Fruit fly (Drosophila melanogaster) whole organism, embryonic: ENCODE measurements around the gene bma.

Source experiments
- ATbp ChIP-seq: fragments of 200-800 bp; sonication (Bioruptor generic); optimal IDR thresholded peaks from 2 replicates; lab custom pipeline; 2017; ENCODE audit warnings: missing biosample characterization, mild to moderate bottlenecking, missing genetic modification characterization, missing genetic modification reagents
- Antp ChIP-seq: fragments of 200-800 bp; sonication (Bioruptor generic); optimal IDR thresholded peaks from 3 replicates; lab custom pipeline; 2016; ENCODE audit warnings: missing biosample characterization, missing genetic modification characterization
- Atf3 ChIP-seq: fragments of 200-800 bp; sonication (Bioruptor generic); optimal IDR thresholded peaks from 3 replicates; lab custom pipeline; 2016; ENCODE audit warnings: missing biosample characterization, missing genetic modification characterization
- CG10147 ChIP-seq: fragments of 200-800 bp; sonication (Bioruptor generic); optimal IDR thresholded peaks from 2 replicates; lab custom pipeline; 2019; ENCODE audit warnings: missing biosample characterization, mild to moderate bottlenecking, missing genetic modification characterization, moderate library complexity
- CG1024 ChIP-seq: fragments of 200-800 bp; sonication (Bioruptor generic); IDR thresholded peaks from 2 replicates; pipeline ENCODE4 v1.3.6; 2022; ENCODE audit warnings: missing biosample characterization, missing genetic modification characterization
- CG10366 ChIP-seq: fragments of 200-800 bp; sonication (Bioruptor generic); IDR thresholded peaks from 2 replicates; pipeline ENCODE4 v1.3.6; 2022; ENCODE audit warnings: missing biosample characterization, missing genetic modification characterization
- CG11723 ChIP-seq: fragments of 200-800 bp; sonication (Bioruptor generic); optimal IDR thresholded peaks from 2 replicates; lab custom pipeline; 2017; ENCODE audit warnings: missing biosample characterization, mild to moderate bottlenecking, missing genetic modification characterization
- CG12071 ChIP-seq: fragments of 200-800 bp; sonication (Bioruptor generic); optimal IDR thresholded peaks from 3 replicates; lab custom pipeline; 2018; ENCODE audit warnings: missing biosample characterization, mild to moderate bottlenecking, missing genetic modification characterization
- CG12236 ChIP-seq: fragments of 200-800 bp; sonication (Bioruptor generic); optimal IDR thresholded peaks from 2 replicates; lab custom pipeline; 2016; ENCODE audit warnings: missing biosample characterization, missing genetic modification characterization
- CG12659 ChIP-seq: fragments of 200-800 bp; sonication (Bioruptor generic); optimal IDR thresholded peaks from 3 replicates; lab custom pipeline; 2017; ENCODE audit warnings: mild to moderate bottlenecking, missing biosample characterization, missing genetic modification reagents, missing genetic modification characterization
- CG16813 ChIP-seq: fragments of 200-800 bp; sonication (Bioruptor generic); IDR thresholded peaks from 3 replicates; pipeline ENCODE4 v1.3.6; 2022; ENCODE audit warnings: missing biosample characterization, missing genetic modification characterization; ENCODE audit not compliant: partially characterized antibody
- CG17912 ChIP-seq: fragments of 200-800 bp; sonication (Bioruptor generic); optimal IDR thresholded peaks from 2 replicates; lab custom pipeline; 2018; ENCODE audit warnings: missing biosample characterization, mild to moderate bottlenecking, missing genetic modification characterization
- CG18262 ChIP-seq: fragments of 200-800 bp; optimal IDR thresholded peaks from 3 replicates; lab custom pipeline; 2019; ENCODE audit warnings: missing biosample characterization, mild to moderate bottlenecking, missing genetic modification characterization, moderate library complexity
- CG2129 ChIP-seq: fragments of 200-800 bp; sonication (Bioruptor generic); IDR thresholded peaks from 2 replicates; pipeline ENCODE4 v1.3.6; 2022; ENCODE audit warnings: missing biosample characterization, missing genetic modification characterization; ENCODE audit not compliant: partially characterized antibody
- CG3995 ChIP-seq: fragments of 200-800 bp; sonication (Bioruptor generic); optimal IDR thresholded peaks from 3 replicates; lab custom pipeline; 2016; ENCODE audit warnings: missing biosample characterization, missing genetic modification characterization
- CG4282 ChIP-seq: fragments of 200-800 bp; sonication (Bioruptor generic); optimal IDR thresholded peaks from 2 replicates; lab custom pipeline; 2016; ENCODE audit warnings: missing biosample characterization, missing genetic modification characterization
- CG4617 ChIP-seq: fragments of 200-800 bp; sonication (Bioruptor generic); optimal IDR thresholded peaks from 3 replicates; lab custom pipeline; 2016; ENCODE audit warnings: missing biosample characterization, missing genetic modification characterization, borderline replicate concordance
- CG4820 ChIP-seq: fragments of 200-800 bp; sonication (Bioruptor generic); optimal IDR thresholded peaks from 3 replicates; lab custom pipeline; 2016; ENCODE audit warnings: missing biosample characterization, missing genetic modification characterization
- CG9817 ChIP-seq: fragments of 200-800 bp; sonication (Bioruptor generic); optimal IDR thresholded peaks from 2 replicates; lab custom pipeline; 2018; ENCODE audit warnings: missing biosample characterization, mild to moderate bottlenecking, missing genetic modification characterization, moderate library complexity
- CrebB ChIP-seq: fragments of 200-800 bp; sonication (Bioruptor generic); optimal IDR thresholded peaks from 3 replicates; lab custom pipeline; 2018; ENCODE audit warnings: missing biosample characterization, mild to moderate bottlenecking, missing genetic modification characterization
- D19B ChIP-seq: fragments of 200-800 bp; sonication (Bioruptor generic); optimal IDR thresholded peaks from 2 replicates; lab custom pipeline; 2017; ENCODE audit warnings: missing biosample characterization, mild to moderate bottlenecking, missing genetic modification characterization
- Doc3 ChIP-seq: fragments of 200-800 bp; sonication (Bioruptor generic); IDR thresholded peaks from 3 replicates; pipeline ENCODE4 v1.3.6; 2022; ENCODE audit warnings: missing biosample characterization, missing genetic modification characterization; ENCODE audit not compliant: partially characterized antibody
- Hr3 ChIP-seq: fragments of 200-800 bp; sonication (Bioruptor generic); optimal IDR thresholded peaks from 3 replicates; lab custom pipeline; 2016; ENCODE audit warnings: missing biosample characterization, missing genetic modification characterization
- NC2β ChIP-seq: fragments of 200-800 bp; sonication (Bioruptor generic); optimal IDR thresholded peaks from 2 replicates; lab custom pipeline; 2016; ENCODE audit warnings: missing biosample characterization, missing genetic modification characterization
- Nf-YB ChIP-seq: fragments of 200-800 bp; sonication (Bioruptor generic); optimal IDR thresholded peaks from 3 replicates; lab custom pipeline; 2019; ENCODE audit warnings: missing biosample characterization, mild to moderate bottlenecking, missing genetic modification characterization, moderate library complexity
- Scr ChIP-seq: fragments of 200-800 bp; sonication (Bioruptor generic); IDR thresholded peaks from 2 replicates; pipeline ENCODE4 v1.3.6; 2022; ENCODE audit warnings: missing biosample characterization, missing genetic modification characterization; ENCODE audit not compliant: partially characterized antibody
- Sin3A ChIP-seq: fragments of >200 bp; optimal IDR thresholded peaks from 2 replicates; lab custom pipeline; 2018
- Taf1 ChIP-seq: fragments of 200-800 bp; sonication (Bioruptor generic); IDR thresholded peaks from 2 replicates; pipeline ENCODE4 v1.3.6; 2022; ENCODE audit warnings: missing biosample characterization, missing genetic modification characterization
- Xrp1 ChIP-seq: fragments of 200-800 bp; sonication (Bioruptor generic); IDR thresholded peaks from 2 replicates; pipeline ENCODE4 v1.3.6; 2022; ENCODE audit warnings: missing biosample characterization, missing genetic modification characterization
- bab2 ChIP-seq: fragments of 200-800 bp; sonication (Bioruptor generic); optimal IDR thresholded peaks from 2 replicates; lab custom pipeline; 2016; ENCODE audit warnings: missing biosample characterization, missing genetic modification characterization
- br ChIP-seq: fragments of >200 bp; optimal IDR thresholded peaks from 2 replicates; lab custom pipeline; 2017
- croc ChIP-seq: fragments of 200-800 bp; sonication (Bioruptor generic); conservative IDR thresholded peaks from 3 replicates; pipeline ENCODE4 v1.3.6; 2022; ENCODE audit warnings: missing biosample characterization, missing genetic modification characterization
- dan ChIP-seq: fragments of 200-800 bp; sonication (Bioruptor generic); IDR thresholded peaks from 2 replicates; pipeline ENCODE4 v1.3.6; 2022; ENCODE audit warnings: missing biosample characterization, missing genetic modification characterization
- dm ChIP-seq: fragments of 200-800 bp; sonication (Bioruptor generic); optimal IDR thresholded peaks from 3 replicates; lab custom pipeline; 2016; ENCODE audit warnings: missing biosample characterization, missing genetic modification characterization
- dpn ChIP-seq, 2 experiments: fragments of 200-800 bp; sonication (Bioruptor generic); optimal IDR thresholded peaks; 3 replicates each; lab custom pipeline; 2016; ENCODE audit warnings: missing biosample characterization in 2 of 2, missing genetic modification characterization in 2 of 2
- esg ChIP-seq: fragments of 200-800 bp; sonication (Bioruptor generic); conservative IDR thresholded peaks from 2 replicates; pipeline ENCODE4 v1.3.6; 2022; ENCODE audit warnings: missing biosample characterization, missing genetic modification characterization
- gcm2 ChIP-seq: fragments of 200-800 bp; sonication (Bioruptor generic); optimal IDR thresholded peaks from 2 replicates; lab custom pipeline; 2016; ENCODE audit warnings: missing biosample characterization, missing genetic modification characterization
- grn ChIP-seq: fragments of 200-800 bp; sonication (Bioruptor generic); optimal IDR thresholded peaks from 3 replicates; lab custom pipeline; 2017; ENCODE audit warnings: missing biosample characterization, missing genetic modification characterization
- gro ChIP-seq: fragments of 200-800 bp; sonication (Bioruptor generic); optimal IDR thresholded peaks from 2 replicates; lab custom pipeline; 2016; ENCODE audit warnings: missing biosample characterization, missing genetic modification characterization
- jigr1 ChIP-seq: fragments of 200-800 bp; sonication (Bioruptor generic); IDR thresholded peaks from 3 replicates; pipeline ENCODE4 v1.3.6; 2022; ENCODE audit warnings: missing biosample characterization, missing genetic modification characterization
- knrl ChIP-seq: fragments of 200-800 bp; sonication (Bioruptor generic); IDR thresholded peaks from 3 replicates; pipeline ENCODE4 v1.3.6; 2022; ENCODE audit warnings: missing biosample characterization, missing genetic modification characterization; ENCODE audit not compliant: partially characterized antibody
- lmd ChIP-seq: fragments of 200-800 bp; sonication (Bioruptor generic); IDR thresholded peaks from 2 replicates; pipeline ENCODE4 v1.3.6; 2022; ENCODE audit warnings: missing biosample characterization, missing genetic modification characterization
- oc ChIP-seq: fragments of 200-800 bp; sonication (Bioruptor generic); optimal IDR thresholded peaks from 2 replicates; lab custom pipeline; 2018; ENCODE audit warnings: missing biosample characterization, mild to moderate bottlenecking, missing genetic modification characterization, moderate library complexity
- pnt ChIP-seq: fragments of 200-800 bp; sonication (Bioruptor generic); optimal IDR thresholded peaks from 3 replicates; lab custom pipeline; 2016; ENCODE audit warnings: missing biosample characterization, missing genetic modification characterization
- pzg ChIP-seq: fragments of 200-800 bp; sonication (Bioruptor generic); optimal IDR thresholded peaks from 3 replicates; lab custom pipeline; 2018; ENCODE audit warnings: missing biosample characterization, mild to moderate bottlenecking, missing genetic modification characterization, moderate library complexity
- row ChIP-seq: fragments of 200-800 bp; sonication (Bioruptor generic); IDR thresholded peaks from 3 replicates; pipeline ENCODE4 v1.3.6; 2022; ENCODE audit warnings: missing biosample characterization, missing genetic modification characterization
- schlank ChIP-seq: fragments of 200-800 bp; sonication (Bioruptor generic); optimal IDR thresholded peaks from 2 replicates; lab custom pipeline; 2018; ENCODE audit warnings: missing biosample characterization, mild to moderate bottlenecking, missing genetic modification characterization
- slp2 ChIP-seq: fragments of 200-800 bp; sonication (Bioruptor generic); optimal IDR thresholded peaks from 2 replicates; lab custom pipeline; 2016; ENCODE audit warnings: missing biosample characterization, missing genetic modification characterization
- so ChIP-seq: fragments of 200-800 bp; sonication (Bioruptor generic); IDR thresholded peaks from 3 replicates; pipeline ENCODE4 v1.3.6; 2022; ENCODE audit warnings: missing biosample characterization, missing genetic modification characterization
- sqz ChIP-seq: fragments of 200-800 bp; sonication (Bioruptor generic); optimal IDR thresholded peaks from 3 replicates; lab custom pipeline; 2018; ENCODE audit warnings: missing biosample characterization, mild to moderate bottlenecking, missing genetic modification characterization
- usp ChIP-seq: fragments of >200 bp; optimal IDR thresholded peaks from 2 replicates; lab custom pipeline; 2017; ENCODE audit warnings: missing biosample characterization, missing genetic modification characterization
- wor ChIP-seq: fragments of 200-800 bp; sonication (Bioruptor generic); IDR thresholded peaks from 2 replicates; pipeline ENCODE4 v1.3.6; 2022; ENCODE audit warnings: missing biosample characterization, missing genetic modification characterization
- yki ChIP-seq: fragments of >200 bp; optimal IDR thresholded peaks from 3 replicates; lab custom pipeline; 2018

The bma gene

dm6 chr3L:9859624-9860023, 48.3 kb upstream of the bma start, which contains the start of gene CG10809 (continued):
- TF ChIP-seq CG3995 (GFP tag; lab: Kevin White, UChicago) (peak; percentile 43), CG10366 (GFP tag; lab: Robert Waterston, UW) (no peak; the same call in 1 of the 2 replicates), oc (tag; lab: Kevin White, UChicago) (no peak), CG11723 (GFP tag; lab: Kevin White, UChicago) (no peak), CG10147 (GFP tag; lab: Kevin White, UChicago) (peak; percentile 4), yki (no peak), grn (peak; percentile 82), CG4282 (GFP tag; lab: Kevin White, UChicago) (no peak), CG1024 (GFP tag; lab: Robert Waterston, UW) (no peak), knrl (peak; percentile 95), CG12071 (GFP tag; lab: Kevin White, UChicago) (no peak), Doc3 (GFP tag; lab: Robert Waterston, UW) (peak; percentile 86), Scr (GFP tag; lab: Robert Waterston, UW) (peak; percentile 94), CG4820 (GFP tag; lab: Kevin White, UChicago) (peak; percentile 19), Nf-YB (GFP tag; lab: Kevin White, UChicago) (no peak), jigr1 (peak; percentile 57; the same call in 1 of the 3 replicates), CG16813 (GFP tag; lab: Robert Waterston, UW) (peak; percentile 95), br (lab: Kevin White, UChicago) (no peak), Atf3 (GFP tag; lab: Kevin White, UChicago) (no peak), pzg (GFP tag; lab: Kevin White, UChicago) (peak; percentile 85), dpn (GFP tag; optimal IDR thresholded peaks at IDR 0.05; lab: Kevin White, UChicago) (peak in 1 of 2 experiments; percentile 44), CG12236 (GFP tag; lab: Kevin White, UChicago) (no peak), so (GFP tag; lab: Robert Waterston, UW) (no peak), croc (GFP tag; lab: Robert Waterston, UW) (no peak), gcm2 (GFP tag; lab: Kevin White, UChicago) (no peak), esg (GFP tag; lab: Robert Waterston, UW) (no peak), dan (GFP tag; lab: Robert Waterston, UW) (no peak), Sin3A (lab: Kevin White, UChicago) (peak; percentile 94), CG4617 (GFP tag; lab: Kevin White, UChicago) (peak; percentile 97), gro (GFP tag; lab: Kevin White, UChicago) (peak; percentile 38), NC2β (peak; percentile 37), usp (GFP tag; lab: Kevin White, UChicago) (no peak), Hr3 (GFP tag; lab: Kevin White, UChicago) (peak; percentile 11), CG9817 (no peak), CG12659 (GFP tag; lab: Kevin White, UChicago) (peak; percentile 85), pnt (GFP tag; lab: Kevin White, UChicago) (no peak), Xrp1 (GFP tag; lab: Robert Waterston, UW) (peak; percentile 21; the same call in 1 of the 2 replicates), sqz (GFP tag; lab: Kevin White, UChicago) (no peak), CrebB (no peak), Antp (GFP tag; lab: Kevin White, UChicago) (peak; percentile 12), D19B (GFP tag; lab: Kevin White, UChicago) (no peak), Taf1 (no peak), CG2129 (peak; percentile 83), ATbp (no peak), slp2 (GFP tag; lab: Kevin White, UChicago) (peak; percentile 7), schlank (tag; lab: Kevin White, UChicago) (no peak), CG18262 (tag; lab: Kevin White, UChicago) (peak; percentile 52), lmd (peak; percentile 17; the same call in 1 of the 2 replicates), wor (GFP tag; lab: Robert Waterston, UW) (no peak), dm (GFP tag; lab: Kevin White, UChicago) (peak; percentile 12), CG17912 (no peak), row (GFP tag; lab: Robert Waterston, UW) (peak; percentile 80), bab2 (GFP tag; lab: Kevin White, UChicago) (no peak)
